Worm (Caenorhabditis elegans): ENCODE measurements around the gene otpl-4.

ce11 chrV:8516426-8516825, 20.7 kb upstream of the otpl-4 start:
- TF ChIP-seq nhr-11 (tag; optimal IDR thresholded peaks at IDR 0.05) (no peak), daf-12 (tag; optimal IDR thresholded peaks at IDR 0.05) (no peak), pqm-1 (tag; optimal IDR thresholded peaks at IDR 0.05) (no peak), snpc-4 (tag; optimal IDR thresholded peaks at IDR 0.05) (no peak), unc-39 (tag; optimal IDR thresholded peaks at IDR 0.05) (no peak), lsy-12 (tag; optimal IDR thresholded peaks at IDR 0.05) (no peak), mdl-1 (tag; optimal IDR thresholded peaks at IDR 0.05) (no peak), zag-1 (tag; optimal IDR thresholded peaks at IDR 0.05) (no peak), nhr-25 (tag; optimal IDR thresholded peaks at IDR 0.05) (no peak), pha-4 (tag; optimal IDR thresholded peaks at IDR 0.05) (no peak), nhr-77 (tag; optimal IDR thresholded peaks at IDR 0.05) (no peak), nhr-237 (tag; optimal IDR thresholded peaks at IDR 0.05) (no peak)

Measured in whole organism, L3 larva.